Fruit fly (Drosophila melanogaster) whole organism, embryonic: ENCODE results near the gene CG4949.
A peak's percentile ranks its signal among the peaks of the same experiment; 100 is the strongest.

Source experiments
- Ada2b ChIP-seq: fragments of 200-800 bp; sonication (Bioruptor generic); IDR thresholded peaks from 2 replicates; pipeline ENCODE4 v1.3.6; 2022; ENCODE audit warnings: missing biosample characterization, missing genetic modification characterization
- Atf-2 ChIP-seq: fragments of 200-800 bp; sonication (Bioruptor generic); optimal IDR thresholded peaks from 2 replicates; lab custom pipeline; 2016; ENCODE audit warnings: missing biosample characterization, missing genetic modification characterization
- BEAF-32 ChIP-seq: fragments of 200-800 bp; sonication (Bioruptor generic); optimal IDR thresholded peaks from 3 replicates; lab custom pipeline; 2017; ENCODE audit warnings: missing biosample characterization, missing genetic modification characterization, mild to moderate bottlenecking, moderate library complexity, missing genetic modification reagents
- Bdp1 ChIP-seq: fragments of 200-800 bp; sonication (Bioruptor generic); optimal IDR thresholded peaks from 3 replicates; lab custom pipeline; 2016; ENCODE audit warnings: missing biosample characterization, missing genetic modification characterization
- CG10274 ChIP-seq: fragments of 200-800 bp; sonication (Bioruptor generic); optimal IDR thresholded peaks from 3 replicates; lab custom pipeline; 2017; ENCODE audit warnings: missing biosample characterization, mild to moderate bottlenecking, missing genetic modification characterization
- CG2202 ChIP-seq: fragments of 200-800 bp; sonication (Bioruptor generic); optimal IDR thresholded peaks from 2 replicates; lab custom pipeline; 2018; ENCODE audit warnings: missing biosample characterization, mild to moderate bottlenecking, missing genetic modification characterization
- CG2678 ChIP-seq: fragments of 200-800 bp; sonication (Bioruptor generic); optimal IDR thresholded peaks from 3 replicates; lab custom pipeline; 2019; ENCODE audit warnings: missing biosample characterization, mild to moderate bottlenecking, missing genetic modification characterization, moderate library complexity
- CG2889 ChIP-seq: fragments of 200-800 bp; sonication (Bioruptor generic); IDR thresholded peaks from 3 replicates; pipeline ENCODE4 v1.3.6; 2022; ENCODE audit warnings: missing biosample characterization, missing genetic modification characterization
- CG32772 ChIP-seq: fragments of 200-800 bp; sonication (Bioruptor generic); IDR thresholded peaks from 2 replicates; pipeline ENCODE4 v1.3.6; 2022; ENCODE audit warnings: missing biosample characterization, missing genetic modification characterization
- CG3281 ChIP-seq: fragments of 200-800 bp; sonication (Bioruptor generic); optimal IDR thresholded peaks from 3 replicates; lab custom pipeline; 2017; ENCODE audit warnings: missing biosample characterization, mild to moderate bottlenecking, missing genetic modification characterization
- CG3847 ChIP-seq: fragments of 200-800 bp; sonication (Bioruptor generic); IDR thresholded peaks from 2 replicates; pipeline ENCODE4 v1.3.6; 2022; ENCODE audit warnings: missing biosample characterization, missing genetic modification characterization
- CG4707 ChIP-seq: fragments of 200-800 bp; sonication (Bioruptor generic); optimal IDR thresholded peaks from 2 replicates; lab custom pipeline; 2018; ENCODE audit warnings: missing biosample characterization, mild to moderate bottlenecking, missing genetic modification characterization, moderate library complexity
- CG4854 ChIP-seq: fragments of 200-800 bp; sonication (Bioruptor generic); optimal IDR thresholded peaks from 2 replicates; lab custom pipeline; 2016; ENCODE audit warnings: missing biosample characterization, missing genetic modification characterization, inconsistent platforms
- CG6254 ChIP-seq: fragments of 200-800 bp; sonication (Bioruptor generic); optimal IDR thresholded peaks from 3 replicates; lab custom pipeline; 2017; ENCODE audit warnings: mild to moderate bottlenecking, missing biosample characterization, missing genetic modification reagents, missing genetic modification characterization
- CG6683 ChIP-seq: fragments of 200-800 bp; sonication (Bioruptor generic); optimal IDR thresholded peaks from 2 replicates; lab custom pipeline; 2017; ENCODE audit warnings: missing biosample characterization, mild to moderate bottlenecking, missing genetic modification characterization, missing genetic modification reagents
- CG7745 ChIP-seq: fragments of 200-800 bp; sonication (Bioruptor generic); optimal IDR thresholded peaks from 2 replicates; lab custom pipeline; 2018; ENCODE audit warnings: missing biosample characterization, mild to moderate bottlenecking, missing genetic modification characterization, moderate library complexity
- CG7987 ChIP-seq: fragments of 200-800 bp; sonication (Bioruptor generic); optimal IDR thresholded peaks from 2 replicates; lab custom pipeline; 2018; ENCODE audit warnings: missing biosample characterization, mild to moderate bottlenecking, missing genetic modification characterization, moderate library complexity
- CG8924 ChIP-seq: fragments of 200-800 bp; optimal IDR thresholded peaks from 3 replicates; lab custom pipeline; 2019; ENCODE audit warnings: missing biosample characterization, mild to moderate bottlenecking, missing genetic modification characterization, moderate library complexity
- CG9215 ChIP-seq: fragments of 200-800 bp; sonication (Bioruptor generic); IDR thresholded peaks from 2 replicates; pipeline ENCODE4 v1.3.6; 2022; ENCODE audit warnings: missing biosample characterization, missing genetic modification characterization
- Chrac-16 ChIP-seq: fragments of 200-800 bp; sonication (Bioruptor generic); optimal IDR thresholded peaks from 3 replicates; lab custom pipeline; 2016; ENCODE audit warnings: missing biosample characterization, missing genetic modification characterization
- D19B ChIP-seq: fragments of 200-800 bp; sonication (Bioruptor generic); optimal IDR thresholded peaks from 2 replicates; lab custom pipeline; 2017; ENCODE audit warnings: missing biosample characterization, mild to moderate bottlenecking, missing genetic modification characterization
- Dll ChIP-seq: fragments of 200-800 bp; sonication (Bioruptor generic); IDR thresholded peaks from 4 replicates; pipeline ENCODE4 v1.3.6; 2022; ENCODE audit warnings: missing biosample characterization, missing genetic modification characterization; ENCODE audit not compliant: partially characterized antibody
- E2f2 ChIP-seq: fragments of 200-800 bp; sonication (Bioruptor generic); IDR thresholded peaks from 2 replicates; pipeline ENCODE4 v1.3.6; 2022; ENCODE audit warnings: missing biosample characterization, missing genetic modification characterization
- HLH4C ChIP-seq: fragments of 200-800 bp; sonication (Bioruptor generic); IDR thresholded peaks from 3 replicates; pipeline ENCODE4 v1.3.6; 2022; ENCODE audit warnings: missing biosample characterization, missing genetic modification characterization; ENCODE audit not compliant: partially characterized antibody
- HmgZ ChIP-seq: fragments of 200-800 bp; sonication (Bioruptor generic); optimal IDR thresholded peaks from 2 replicates; lab custom pipeline; 2018; ENCODE audit warnings: missing biosample characterization, mild to moderate bottlenecking, missing genetic modification characterization
- Hr3 ChIP-seq: fragments of 200-800 bp; sonication (Bioruptor generic); optimal IDR thresholded peaks from 3 replicates; lab custom pipeline; 2016; ENCODE audit warnings: missing biosample characterization, missing genetic modification characterization
- Mad ChIP-seq: fragments of 200-800 bp; sonication (Bioruptor generic); optimal IDR thresholded peaks from 2 replicates; lab custom pipeline; 2016; ENCODE audit warnings: missing biosample characterization, missing genetic modification characterization
- Myb ChIP-seq: fragments of 200-800 bp; sonication (Bioruptor generic); optimal IDR thresholded peaks from 2 replicates; lab custom pipeline; 2016; ENCODE audit warnings: missing biosample characterization, missing genetic modification characterization
- NC2β ChIP-seq: fragments of 200-800 bp; sonication (Bioruptor generic); optimal IDR thresholded peaks from 2 replicates; lab custom pipeline; 2016; ENCODE audit warnings: missing biosample characterization, missing genetic modification characterization
- Nf-YA ChIP-seq: fragments of 200-800 bp; sonication (Bioruptor generic); IDR thresholded peaks from 2 replicates; pipeline ENCODE4 v1.3.6; 2022; ENCODE audit warnings: missing biosample characterization, missing genetic modification characterization
- Nf-YC ChIP-seq: fragments of 200-800 bp; optimal IDR thresholded peaks from 3 replicates; lab custom pipeline; 2019; ENCODE audit warnings: missing biosample characterization, mild to moderate bottlenecking, missing genetic modification characterization, moderate library complexity
- Trl ChIP-seq, 3 experiments: fragments of >200 bp in 2 of 3; fragments of 200-800 bp in 1 of 3; sonication (Bioruptor generic) in 1 of 3; optimal IDR thresholded peaks; 2 replicates in 1 of 3; 3 replicates in 2 of 3; lab custom pipeline; 2016 to 2017; ENCODE audit warnings: missing biosample characterization in 1 of 3, missing genetic modification characterization in 1 of 3
- chif ChIP-seq, 2 experiments: fragments of 200-800 bp; sonication (Bioruptor generic); optimal IDR thresholded peaks; 3 replicates each; lab custom pipeline; 2016; ENCODE audit warnings: missing biosample characterization in 2 of 2, missing genetic modification characterization in 2 of 2
- crp ChIP-seq, 2 experiments: fragments of 200-800 bp; sonication (Bioruptor generic); optimal IDR thresholded peaks; 2 replicates in 1 of 2; 3 replicates in 1 of 2; lab custom pipeline; 2017; ENCODE audit warnings: missing biosample characterization in 2 of 2, missing genetic modification characterization in 2 of 2, mild to moderate bottlenecking in 1 of 2, moderate library complexity in 1 of 2
- disco-r ChIP-seq: fragments of 200-800 bp; sonication (Bioruptor generic); optimal IDR thresholded peaks from 2 replicates; lab custom pipeline; 2016; ENCODE audit warnings: missing biosample characterization, missing genetic modification characterization
- emc ChIP-seq: fragments of 200-800 bp; sonication (Bioruptor generic); optimal IDR thresholded peaks from 2 replicates; lab custom pipeline; 2016; ENCODE audit warnings: missing biosample characterization, missing genetic modification characterization
- fd96Cb ChIP-seq: fragments of 200-800 bp; sonication (Bioruptor generic); optimal IDR thresholded peaks from 2 replicates; lab custom pipeline; 2018; ENCODE audit warnings: missing biosample characterization, mild to moderate bottlenecking, missing genetic modification characterization, moderate library complexity
- hbn ChIP-seq: fragments of 200-800 bp; sonication (Bioruptor generic); IDR thresholded peaks from 2 replicates; pipeline ENCODE4 v1.3.6; 2022; ENCODE audit warnings: missing biosample characterization, missing genetic modification characterization; ENCODE audit not compliant: partially characterized antibody
- inv ChIP-seq: fragments of 200-800 bp; sonication (Bioruptor generic); IDR thresholded peaks from 2 replicates; pipeline ENCODE4 v1.3.6; 2022; ENCODE audit warnings: missing biosample characterization, missing genetic modification characterization; ENCODE audit not compliant: partially characterized antibody
- klu ChIP-seq: fragments of 200-800 bp; sonication (Bioruptor generic); IDR thresholded peaks from 2 replicates; pipeline ENCODE4 v1.3.6; 2022; ENCODE audit warnings: missing biosample characterization, missing genetic modification characterization
- kni ChIP-seq: fragments of 200-800 bp; sonication (Bioruptor generic); optimal IDR thresholded peaks from 3 replicates; lab custom pipeline; 2017; ENCODE audit warnings: mild to moderate bottlenecking, missing biosample characterization, missing genetic modification reagents, missing genetic modification characterization
- nerfin-1 ChIP-seq: fragments of 200-800 bp; sonication (Bioruptor generic); optimal IDR thresholded peaks from 3 replicates; lab custom pipeline; 2019; ENCODE audit warnings: missing biosample characterization, mild to moderate bottlenecking, missing genetic modification characterization, moderate library complexity
- nmo ChIP-seq: fragments of 200-800 bp; sonication (Bioruptor generic); optimal IDR thresholded peaks from 2 replicates; lab custom pipeline; 2018; ENCODE audit warnings: missing biosample characterization, mild to moderate bottlenecking, missing genetic modification characterization, moderate library complexity
- odd ChIP-seq: fragments of 200-800 bp; sonication (Bioruptor generic); optimal IDR thresholded peaks from 2 replicates; lab custom pipeline; 2017; ENCODE audit warnings: missing biosample characterization, mild to moderate bottlenecking, missing genetic modification characterization
- phol ChIP-seq: fragments of 200-800 bp; sonication (Bioruptor generic); optimal IDR thresholded peaks from 3 replicates; lab custom pipeline; 2018; ENCODE audit warnings: missing biosample characterization, mild to moderate bottlenecking, missing genetic modification characterization, moderate library complexity
- stwl ChIP-seq: fragments of 200-800 bp; sonication (Bioruptor generic); optimal IDR thresholded peaks from 3 replicates; lab custom pipeline; 2018; ENCODE audit warnings: missing biosample characterization, mild to moderate bottlenecking, missing genetic modification characterization, moderate library complexity
- tio ChIP-seq: fragments of 200-800 bp; sonication (Bioruptor generic); optimal IDR thresholded peaks from 2 replicates; lab custom pipeline; 2017; ENCODE audit warnings: missing biosample characterization, missing genetic modification characterization, inconsistent platforms
- trh ChIP-seq: fragments of 200-800 bp; sonication (Bioruptor generic); optimal IDR thresholded peaks from 2 replicates; lab custom pipeline; 2016; ENCODE audit warnings: missing biosample characterization, missing genetic modification characterization

CG4949 gene

dm6 chrX:17123545-17124203 is 45.0 kb downstream of the CG4949 start (continued):
- TF ChIP-seq CG3281 (peak; percentile 71), CG6683 (GFP tag; lab: Kevin White, UChicago) (peak; percentile 53), stwl (tag; lab: Kevin White, UChicago) (no peak), Mad (GFP tag; lab: Kevin White, UChicago) (peak; percentile 56), D19B (GFP tag; lab: Kevin White, UChicago) (peak; percentile 41), Hr3 (peak; percentile 76), NC2β (no peak), E2f2 (GFP tag; lab: Robert Waterston, UW) (0 out of 2 replicates have a peak, but pooled peaks have one; percentile 40), Nf-YC (tag; lab: Kevin White, UChicago) (no peak), emc (GFP tag; lab: Kevin White, UChicago) (no peak), Ada2b (GFP tag; lab: Robert Waterston, UW) (peak; percentile 70), Bdp1 (GFP tag; lab: Kevin White, UChicago) (no peak), inv (no peak), nmo (GFP tag; lab: Kevin White, UChicago) (peak; percentile 81), CG2678 (tag; lab: Kevin White, UChicago) (peak; percentile 88), trh (GFP tag; lab: Kevin White, UChicago) (peak; percentile 13), CG4854 (GFP tag; lab: Kevin White, UChicago) (peak; percentile 44), CG2202 (tag; lab: Kevin White, UChicago) (peak; percentile 37), Chrac-16 (GFP tag; lab: Kevin White, UChicago) (peak; percentile 33), chif (GFP tag; optimal IDR thresholded peaks at IDR 0.05; lab: Kevin White, UChicago) (peak; percentile 17 to 61), CG4707 (GFP tag; lab: Kevin White, UChicago) (peak; percentile 18), crp (GFP tag; optimal IDR thresholded peaks at IDR 0.05; lab: Kevin White, UChicago) (no peak), phol (tag; lab: Kevin White, UChicago) (peak; percentile 79), odd (GFP tag; lab: Kevin White, UChicago) (peak; percentile 47), hbn (GFP tag; lab: Robert Waterston, UW) (no peak), CG10274 (GFP tag; lab: Kevin White, UChicago) (peak; percentile 11), disco-r (no peak), Atf-2 (GFP tag; lab: Kevin White, UChicago) (peak; percentile 41), CG9215 (peak; percentile 33; the same call in 1 of the 2 replicates), HmgZ (peak; percentile 24), Trl (optimal IDR thresholded peaks at IDR 0.05; lab: Kevin White, UChicago) (no peak), Trl (GFP tag; optimal IDR thresholded peaks at IDR 0.05; lab: Kevin White, UChicago) (peak; percentile 10), BEAF-32 (no peak), CG8924 (tag; lab: Kevin White, UChicago) (peak; percentile 79), CG7987 (GFP tag; lab: Kevin White, UChicago) (peak; percentile 2), tio (GFP tag; lab: Kevin White, UChicago) (peak; percentile 15), HLH4C (no peak), CG2889 (GFP tag; lab: Robert Waterston, UW) (peak; percentile 65; the same call in 1 of the 3 replicates), fd96Cb (tag; lab: Kevin White, UChicago) (peak; percentile 74), CG6254 (GFP tag; lab: Kevin White, UChicago) (no peak), Dll (no peak), kni (GFP tag; lab: Kevin White, UChicago) (no peak), CG3847 (GFP tag; lab: Robert Waterston, UW) (peak; percentile 71), Myb (peak; percentile 5), nerfin-1 (tag; lab: Kevin White, UChicago) (peak; percentile 56), CG32772 (GFP tag; lab: Robert Waterston, UW) (peak; percentile 72), klu (GFP tag; lab: Robert Waterston, UW) (peak; percentile 62), Nf-YA (peak; percentile 52), CG7745 (tag; lab: Kevin White, UChicago) (no peak)
